Worm (Caenorhabditis elegans) whole organism, L4 larva: Measurements from ENCODE around the gene C47D12.5.

Source experiments
- D1046.2 ChIP-seq: fragments of 200-800 bp; sonication (Bioruptor generic); IDR thresholded peaks from 2 replicates; pipeline ENCODE4 v1.3.6; 2022; ENCODE audit warnings: missing genetic modification characterization, missing compliant biosample characterization
- F37D6.2 ChIP-seq: sonication (generic microtip); optimal IDR thresholded peaks from 2 replicates; lab custom pipeline; 2016; ENCODE audit warnings: mild to moderate bottlenecking, missing genetic modification characterization, missing compliant biosample characterization
- F44E2.7 ChIP-seq: fragments of 200-800 bp; sonication (Bioruptor generic); IDR thresholded peaks from 2 replicates; pipeline ENCODE4 v2.1.2; 2022; ENCODE audit warnings: missing genetic modification characterization, missing compliant biosample characterization
- F49E8.2 ChIP-seq: sonication (generic microtip); optimal IDR thresholded peaks from 2 replicates; lab custom pipeline; 2016; ENCODE audit warnings: missing compliant biosample characterization, mild to moderate bottlenecking, missing genetic modification characterization, borderline replicate concordance
- R02D3.7 ChIP-seq: fragments of 150-350 bp; sonication (generic microtip); optimal IDR thresholded peaks from 3 replicates; lab custom pipeline; 2014; ENCODE audit warnings: missing biosample characterization, missing genetic modification characterization
- T20F7.1 ChIP-seq: fragments of 200-800 bp; sonication (Bioruptor generic); optimal IDR thresholded peaks from 2 replicates; lab custom pipeline; 2018; ENCODE audit warnings: mild to moderate bottlenecking, missing genetic modification characterization, missing compliant biosample characterization
- Y5F2A.4 ChIP-seq: fragments of 200-800 bp; sonication (Bioruptor generic); optimal IDR thresholded peaks from 2 replicates; lab custom pipeline; 2018; ENCODE audit warnings: mild to moderate bottlenecking, missing genetic modification characterization, missing compliant biosample characterization
- ZK337.2 ChIP-seq: fragments of 200-800 bp; sonication (Bioruptor generic); IDR thresholded peaks from 2 replicates; pipeline ENCODE4 v1.3.6; 2022; ENCODE audit warnings: missing genetic modification reagents, missing genetic modification characterization, missing compliant biosample characterization
- aha-1 ChIP-seq: fragments of 150-350 bp; peaks from one replicate; lab custom pipeline; 2014; ENCODE audit warnings: missing biosample characterization, missing genetic modification characterization
- aly-2 ChIP-seq: sonication (generic microtip); optimal IDR thresholded peaks from 2 replicates; lab custom pipeline; 2018; ENCODE audit warnings: missing biosample characterization, missing genetic modification characterization
- ceh-44 ChIP-seq: fragments of 200-800 bp; sonication (Bioruptor generic); IDR thresholded peaks from 2 replicates; pipeline ENCODE4 v1.3.6; 2022; ENCODE audit warnings: missing genetic modification reagents, missing genetic modification characterization, missing compliant biosample characterization
- ceh-62 ChIP-seq: sonication (generic microtip); optimal IDR thresholded peaks from 2 replicates; lab custom pipeline; 2017; ENCODE audit warnings: missing biosample characterization, missing genetic modification characterization
- daf-16 ChIP-seq, 3 experiments: sonication (generic microtip); optimal IDR thresholded peaks; 2 replicates each; lab custom pipeline; 2016 to 2017; ENCODE audit warnings: missing genetic modification characterization in 3 of 3, missing genetic modification reagents in 3 of 3, mild to moderate bottlenecking in 2 of 3, missing compliant biosample characterization in 2 of 3, missing biosample characterization in 1 of 3, moderate library complexity in 1 of 3
- dmd-6 ChIP-seq: fragments of 200-800 bp; sonication (Bioruptor generic); IDR thresholded peaks from 2 replicates; pipeline ENCODE4 v1.3.6; 2022; ENCODE audit warnings: missing genetic modification reagents, missing genetic modification characterization, missing compliant biosample characterization
- dpl-1 ChIP-seq: fragments of 150-350 bp; optimal IDR thresholded peaks from 2 replicates; lab custom pipeline; 2014; ENCODE audit warnings: missing biosample characterization, missing genetic modification reagents, missing genetic modification characterization
- dve-1 ChIP-seq: sonication (generic microtip); optimal IDR thresholded peaks from 2 replicates; lab custom pipeline; 2017; ENCODE audit warnings: antibody characterized with exemption, mild to moderate bottlenecking, missing genetic modification characterization, missing compliant biosample characterization; ENCODE audit not compliant: insufficient read depth
- egl-43 ChIP-seq: fragments of 200-800 bp; sonication (Bioruptor generic); IDR thresholded peaks from 2 replicates; pipeline ENCODE4 v1.3.6; 2022; ENCODE audit warnings: missing genetic modification reagents, missing genetic modification characterization, missing compliant biosample characterization
- fos-1 ChIP-seq: fragments of 150-350 bp; optimal IDR thresholded peaks from 2 replicates; lab custom pipeline; 2014; ENCODE audit warnings: missing biosample characterization, missing genetic modification characterization
- hlh-11 ChIP-seq: fragments of 200-800 bp; sonication (Bioruptor generic); optimal IDR thresholded peaks from 2 replicates; lab custom pipeline; 2018; ENCODE audit warnings: mild to moderate bottlenecking, missing genetic modification characterization, missing compliant biosample characterization
- hlh-30 ChIP-seq: sonication (generic microtip); optimal IDR thresholded peaks from 2 replicates; lab custom pipeline; 2017; ENCODE audit warnings: antibody characterized with exemption, mild to moderate bottlenecking, missing genetic modification characterization, missing compliant biosample characterization; ENCODE audit not compliant: insufficient read depth
- jun-1 ChIP-seq: fragments of 150-350 bp; optimal IDR thresholded peaks from 2 replicates; lab custom pipeline; 2014; ENCODE audit warnings: missing biosample characterization, missing genetic modification reagents, missing genetic modification characterization
- lim-7 ChIP-seq: fragments of 200-800 bp; sonication (Bioruptor generic); IDR thresholded peaks from 2 replicates; pipeline ENCODE4 v1.3.6; 2022; ENCODE audit warnings: missing genetic modification characterization, missing compliant biosample characterization
- lin-38 ChIP-seq: fragments of 200-800 bp; sonication (Bioruptor generic); IDR thresholded peaks from 2 replicates; pipeline ENCODE4 v1.3.6; 2022; ENCODE audit warnings: missing genetic modification reagents, missing genetic modification characterization, missing compliant biosample characterization
- lin-39 ChIP-seq: fragments of 150-350 bp; optimal IDR thresholded peaks from 2 replicates; lab custom pipeline; 2014; ENCODE audit warnings: missing biosample characterization, missing genetic modification reagents, missing genetic modification characterization
- lsy-2 ChIP-seq, 2 experiments: fragments of 150-350 bp in 1 of 2; sonication (generic microtip) in 1 of 2; optimal IDR thresholded peaks; 2 replicates each; lab custom pipeline; 2014 to 2017; ENCODE audit warnings: missing biosample characterization in 2 of 2, missing genetic modification characterization in 2 of 2
- madf-9 ChIP-seq: fragments of 200-800 bp; sonication (Bioruptor generic); conservative IDR thresholded peaks from 2 replicates; pipeline ENCODE4 v1.3.6; 2022; ENCODE audit warnings: missing genetic modification reagents, missing genetic modification characterization, missing compliant biosample characterization
- mdl-1 ChIP-seq, 2 experiments: fragments of 150-350 bp in 1 of 2; sonication (generic microtip) in 1 of 2; optimal IDR thresholded peaks; 2 replicates each; lab custom pipeline; 2014 to 2017; ENCODE audit warnings: missing biosample characterization in 2 of 2, missing genetic modification characterization in 2 of 2
- mdt-29 ChIP-seq: fragments of 200-800 bp; sonication (Bioruptor generic); IDR thresholded peaks from 2 replicates; pipeline ENCODE4 v1.3.6; 2022; ENCODE audit warnings: missing genetic modification reagents, missing genetic modification characterization, missing compliant biosample characterization
- mep-1 ChIP-seq: fragments of 150-350 bp; sonication (generic microtip); optimal IDR thresholded peaks from 3 replicates; lab custom pipeline; 2014; ENCODE audit warnings: missing biosample characterization, missing genetic modification characterization
- mes-2 ChIP-seq: sonication (generic microtip); optimal IDR thresholded peaks from 2 replicates; lab custom pipeline; 2016; ENCODE audit warnings: missing genotype, mild to moderate bottlenecking, missing genetic modification characterization, missing compliant biosample characterization; ENCODE audit not compliant: poor library complexity, severe bottlenecking
- mxl-3 ChIP-seq: fragments of 200-800 bp; sonication (Bioruptor generic); optimal IDR thresholded peaks from 2 replicates; lab custom pipeline; 2018; ENCODE audit warnings: mild to moderate bottlenecking, missing genetic modification characterization, missing compliant biosample characterization
- nhr-28 ChIP-seq: fragments of 150-350 bp; optimal IDR thresholded peaks from 2 replicates; lab custom pipeline; 2014; ENCODE audit warnings: missing biosample characterization, missing genetic modification characterization
- nhr-48 ChIP-seq: sonication (generic microtip); optimal IDR thresholded peaks from 2 replicates; lab custom pipeline; 2016; ENCODE audit warnings: mild to moderate bottlenecking, missing genetic modification characterization, missing compliant biosample characterization
- php-3 ChIP-seq: fragments of 200-800 bp; sonication (Bioruptor generic); IDR thresholded peaks from 2 replicates; pipeline ENCODE4 v1.3.6; 2022; ENCODE audit warnings: missing genetic modification reagents, missing genetic modification characterization, missing compliant biosample characterization
- pqm-1 ChIP-seq: sonication (generic microtip); optimal IDR thresholded peaks from 2 replicates; lab custom pipeline; 2017; ENCODE audit warnings: missing biosample characterization, missing genetic modification characterization
- rbr-2 ChIP-seq: sonication (generic microtip); optimal IDR thresholded peaks from 2 replicates; lab custom pipeline; 2016; ENCODE audit warnings: missing genotype, missing genetic modification characterization, missing compliant biosample characterization
- saeg-2 ChIP-seq: fragments of 200-800 bp; sonication (Bioruptor generic); IDR thresholded peaks from 2 replicates; pipeline ENCODE4 v1.3.6; 2022; ENCODE audit warnings: missing genetic modification reagents, missing genetic modification characterization, missing compliant biosample characterization
- set-16 ChIP-seq: fragments of 200-800 bp; sonication (Bioruptor generic); IDR thresholded peaks from 2 replicates; pipeline ENCODE4 v1.3.6; 2022; ENCODE audit warnings: missing genetic modification reagents, missing genetic modification characterization, missing compliant biosample characterization
- skn-1 ChIP-seq: fragments of 150-350 bp; optimal IDR thresholded peaks from 2 replicates; lab custom pipeline; 2014; ENCODE audit warnings: missing biosample characterization, missing genetic modification characterization
- spr-3 ChIP-seq: fragments of 200-800 bp; sonication (Bioruptor generic); optimal IDR thresholded peaks from 2 replicates; lab custom pipeline; 2018; ENCODE audit warnings: mild to moderate bottlenecking, missing genetic modification characterization, missing compliant biosample characterization
- tag-97 ChIP-seq: fragments of 200-800 bp; sonication (Bioruptor generic); IDR thresholded peaks from 2 replicates; pipeline ENCODE4 v1.3.6; 2022; ENCODE audit warnings: missing genetic modification characterization, missing compliant biosample characterization
- unc-130 ChIP-seq: sonication (generic microtip); optimal IDR thresholded peaks from 2 replicates; lab custom pipeline; 2016; ENCODE audit warnings: missing genetic modification reagents, missing genetic modification characterization, missing compliant biosample characterization
- vab-7 ChIP-seq: fragments of 200-800 bp; sonication (Bioruptor generic); IDR thresholded peaks from 2 replicates; pipeline ENCODE4 v1.3.6; 2022; ENCODE audit warnings: missing genetic modification reagents, missing genetic modification characterization, missing compliant biosample characterization
- zag-1 ChIP-seq: fragments of 150-350 bp; optimal IDR thresholded peaks from 2 replicates; lab custom pipeline; 2014; ENCODE audit warnings: missing biosample characterization, missing genetic modification characterization
- zfp-2 ChIP-seq: sonication (generic microtip); optimal IDR thresholded peaks from 2 replicates; lab custom pipeline; 2016; ENCODE audit warnings: mild to moderate bottlenecking, missing genetic modification characterization, missing compliant biosample characterization
- zip-11 ChIP-seq: fragments of 200-800 bp; sonication (Bioruptor generic); IDR thresholded peaks from 2 replicates; pipeline ENCODE4 v1.3.6; 2022; ENCODE audit warnings: missing genetic modification characterization, missing compliant biosample characterization
- ztf-11 ChIP-seq: fragments of 150-350 bp; optimal IDR thresholded peaks from 2 replicates; lab custom pipeline; 2014; ENCODE audit warnings: missing biosample characterization, missing genetic modification characterization

Gene C47D12.5

DNA sequence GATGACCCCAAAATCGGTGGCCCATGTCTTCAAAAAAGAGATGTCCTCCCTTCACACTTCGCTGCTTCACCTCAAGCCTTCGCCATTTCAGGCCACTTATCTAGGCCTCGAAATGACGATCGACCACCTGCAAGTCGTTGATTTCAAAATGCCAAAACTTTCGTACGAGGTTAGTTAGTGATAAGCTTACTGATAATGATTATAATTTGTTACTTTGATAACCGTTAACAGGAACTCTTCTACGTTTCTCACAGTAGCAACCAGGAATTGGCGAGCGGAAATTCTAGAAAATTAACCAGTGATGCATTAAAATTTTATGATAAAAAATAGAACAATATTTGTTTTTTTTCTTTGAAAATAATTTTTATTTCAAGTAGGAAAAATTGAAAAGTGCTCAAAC is 38.2 kb downstream of the C47D12.5 start:
- TF ChIP-seq dve-1 (tag; lab: Kevin White, UChicago) (peak; percentile 7), ztf-11 (tag; lab: Kevin White, UChicago) (no peak), hlh-11 (tag; lab: Kevin White, UChicago) (peak; percentile 16), mes-2 (no peak), dmd-6 (GFP tag; lab: Robert Waterston, UW) (0 out of 2 replicates have a peak, but pooled peaks have one; percentile 33), R02D3.7 (tag; lab: Kevin White, UChicago) (no peak), lin-38 (GFP tag; lab: Robert Waterston, UW) (no peak), ZK337.2 (no peak), aha-1 (peak; percentile 38), ceh-44 (GFP tag; lab: Robert Waterston, UW) (no peak), mep-1 (tag; lab: Kevin White, UChicago) (no peak), fos-1 (tag; lab: Kevin White, UChicago) (no peak), nhr-28 (tag; lab: Kevin White, UChicago) (peak; percentile 13), rbr-2 (tag; lab: Kevin White, UChicago) (no peak), daf-16 (GFP tag; optimal IDR thresholded peaks at IDR 0.05; lab: Kevin White, UChicago) (no peak), daf-16 (tag; optimal IDR thresholded peaks at IDR 0.05; lab: Kevin White, UChicago) (peak; percentile 10), jun-1 (tag; lab: Kevin White, UChicago) (no peak), pqm-1 (tag; lab: Kevin White, UChicago) (peak; percentile 56), aly-2 (tag; lab: Kevin White, UChicago) (no peak), dpl-1 (GFP tag; lab: Kevin White, UChicago) (no peak)

DNA sequence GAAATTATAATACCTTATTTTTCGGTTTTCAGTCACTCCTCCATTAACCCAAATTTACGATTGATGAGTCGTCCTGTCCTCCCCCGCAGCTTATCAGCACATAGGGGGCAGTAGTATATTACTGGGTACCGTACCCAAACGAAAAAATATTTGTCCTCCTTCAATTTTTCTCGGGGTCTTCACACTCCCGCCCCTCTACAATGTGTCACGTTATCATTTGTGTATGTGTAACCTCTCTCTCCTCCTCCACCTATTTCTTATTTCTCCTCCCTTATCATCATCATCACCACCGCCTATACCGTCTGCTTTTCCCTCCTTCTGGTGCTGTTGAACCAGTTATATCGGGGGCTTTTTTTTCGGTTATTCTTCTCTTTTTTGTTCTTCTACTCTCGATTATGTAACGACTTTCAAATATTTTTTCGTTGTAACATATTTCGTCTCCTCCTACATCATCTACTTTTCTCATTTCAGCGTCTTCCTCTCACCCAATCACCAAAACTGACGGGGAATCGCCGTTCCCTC is 38.7 kb downstream of the C47D12.5 start, which contains the start of gene ghi-1:
TSS of gene ghi-1 (plus strand) at position 472 of the 522 bp plus-strand sequence.
- TF ChIP-seq daf-16 (GFP tag; optimal IDR thresholded peaks at IDR 0.05; lab: Kevin White, UChicago) (no peak), daf-16 (tag; optimal IDR thresholded peaks at IDR 0.05; lab: Kevin White, UChicago) (peak; percentile 18), T20F7.1 (GFP tag; lab: Kevin White, UChicago) (no peak), ceh-62 (tag; lab: Kevin White, UChicago) (no peak), fos-1 (tag; lab: Kevin White, UChicago) (no peak), nhr-48 (no peak), zag-1 (tag; lab: Kevin White, UChicago) (no peak), mdt-29 (no peak), nhr-28 (tag; lab: Kevin White, UChicago) (peak; percentile 45), Y5F2A.4 (GFP tag; lab: Kevin White, UChicago) (no peak), php-3 (GFP tag; lab: Robert Waterston, UW) (0 out of 2 replicates have a peak, but pooled peaks have one; percentile 17), lsy-2 (tag; optimal IDR thresholded peaks at IDR 0.05; lab: Kevin White, UChicago) (no peak), dve-1 (tag; lab: Kevin White, UChicago) (peak; percentile 6), hlh-30 (peak; percentile 43), set-16 (GFP tag; lab: Robert Waterston, UW) (no peak), madf-9 (no peak), zip-11 (GFP tag; lab: Robert Waterston, UW) (no peak), F44E2.7 (GFP tag; lab: Robert Waterston, UW) (no peak), zfp-2 (tag; lab: Kevin White, UChicago) (no peak), ZK337.2 (no peak), mxl-3 (GFP tag; lab: Kevin White, UChicago) (peak; percentile 11), dmd-6 (GFP tag; lab: Robert Waterston, UW) (peak; percentile 17; the same call in 1 of the 2 replicates), aha-1 (peak; percentile 22), F49E8.2 (tag; lab: Kevin White, UChicago) (no peak), lim-7 (GFP tag; lab: Robert Waterston, UW) (no peak), aly-2 (tag; lab: Kevin White, UChicago) (no peak), vab-7 (GFP tag; lab: Robert Waterston, UW) (no peak), mes-2 (peak; percentile 14), pqm-1 (tag; lab: Kevin White, UChicago) (peak; percentile 40), tag-97 (no peak), F37D6.2 (no peak), egl-43 (GFP tag; lab: Robert Waterston, UW) (no peak), mdl-1 (tag; optimal IDR thresholded peaks at IDR 0.05; lab: Kevin White, UChicago) (peak in 1 of 2 experiments; percentile 6), unc-130 (GFP tag; lab: Kevin White, UChicago) (no peak), skn-1 (tag; lab: Kevin White, UChicago) (no peak), spr-3 (GFP tag; lab: Kevin White, UChicago) (no peak), lin-39 (no peak), D1046.2 (GFP tag; lab: Robert Waterston, UW) (no peak), saeg-2 (GFP tag; lab: Robert Waterston, UW) (no peak), R02D3.7 (tag; lab: Kevin White, UChicago) (no peak)
